Fruit fly (Drosophila melanogaster): ENCODE results near the gene CG6959.

DNA sequence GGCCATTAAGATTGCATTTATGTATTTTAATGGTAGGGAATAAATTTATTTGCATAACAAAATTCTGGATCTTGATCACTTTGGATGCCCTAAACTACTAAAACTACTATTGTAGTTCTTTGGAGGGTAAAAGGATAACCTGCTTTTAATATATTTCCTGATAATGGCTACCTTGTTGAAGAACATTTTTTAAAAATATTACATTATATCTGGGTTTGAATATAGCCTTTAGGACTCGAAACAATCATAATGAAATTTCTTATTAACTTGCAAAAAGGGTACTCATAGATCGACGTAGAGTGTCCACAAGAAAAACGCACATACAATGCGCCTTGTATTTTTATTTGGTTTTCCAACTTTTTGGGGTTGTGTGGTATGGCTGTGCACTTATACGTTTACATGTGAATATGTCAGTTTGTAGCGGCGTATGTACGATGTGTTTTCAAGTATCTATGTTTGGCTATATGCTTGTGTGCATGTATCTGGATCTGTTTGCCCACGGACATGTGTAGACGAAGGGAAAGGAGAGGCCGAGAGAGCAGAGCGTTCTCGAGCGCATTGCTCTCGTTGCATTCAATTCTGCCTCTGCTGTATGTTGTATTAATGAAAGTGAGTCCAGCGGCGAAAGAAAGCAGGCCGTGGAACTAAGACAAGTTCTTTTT, 89.8 kb downstream of the CG6959 start:
- TF ChIP-seq EcR (GFP tag; optimal IDR thresholded peaks at IDR 0.05) (peak; percentile 44 to 96), CG8478 (optimal IDR thresholded peaks at IDR 0.05) (no peak), usp (GFP tag; optimal IDR thresholded peaks at IDR 0.05) (no peak), psq (optimal IDR thresholded peaks at IDR 0.05) (no peak), Dll (optimal IDR thresholded peaks at IDR 0.05) (no peak), pan (optimal IDR thresholded peaks at IDR 0.05) (no peak)

Measured in whole organism.